Worm (Caenorhabditis elegans) whole organism, late embryonic: ENCODE data around the gene ZK1010.5.

Source experiments
- F13H6.1 ChIP-seq: sonication (generic microtip); optimal IDR thresholded peaks from 2 replicates; lab custom pipeline; 2016; ENCODE audit warnings: missing genetic modification characterization, missing compliant biosample characterization
- K09A11.1 ChIP-seq: sonication (generic microtip); optimal IDR thresholded peaks from 2 replicates; lab custom pipeline; 2017; ENCODE audit warnings: antibody characterized with exemption, mild to moderate bottlenecking, missing genetic modification characterization, missing compliant biosample characterization; ENCODE audit not compliant: insufficient read depth
- Y22D7AL.16 ChIP-seq: sonication (generic microtip); optimal IDR thresholded peaks from 2 replicates; lab custom pipeline; 2016; ENCODE audit warnings: missing genetic modification characterization, missing compliant biosample characterization
- ceh-14 ChIP-seq: sonication (generic microtip); optimal IDR thresholded peaks from 2 replicates; lab custom pipeline; 2016; ENCODE audit warnings: missing genotype, missing genetic modification characterization, missing compliant biosample characterization
- ceh-18 ChIP-seq: sonication (generic microtip); optimal IDR thresholded peaks from 2 replicates; lab custom pipeline; 2016; ENCODE audit warnings: missing genetic modification characterization, missing compliant biosample characterization
- ceh-19 ChIP-seq: fragments of 200-800 bp; sonication (Bioruptor generic); optimal IDR thresholded peaks from 2 replicates; lab custom pipeline; 2018; ENCODE audit warnings: mild to moderate bottlenecking, missing genetic modification characterization, missing compliant biosample characterization
- ceh-24 ChIP-seq: sonication (generic microtip); optimal IDR thresholded peaks from 2 replicates; lab custom pipeline; 2016; ENCODE audit warnings: mild to moderate bottlenecking, missing genetic modification characterization, missing compliant biosample characterization
- ceh-31 ChIP-seq: sonication (generic microtip); optimal IDR thresholded peaks from 2 replicates; lab custom pipeline; 2016; ENCODE audit warnings: missing genetic modification characterization, missing compliant biosample characterization
- ceh-48 ChIP-seq: sonication (generic microtip); optimal IDR thresholded peaks from 2 replicates; lab custom pipeline; 2016; ENCODE audit warnings: missing genetic modification characterization, inconsistent platforms, missing compliant biosample characterization
- che-1 ChIP-seq: sonication (generic microtip); optimal IDR thresholded peaks from 2 replicates; lab custom pipeline; 2016; ENCODE audit warnings: mild to moderate bottlenecking, missing genetic modification characterization, missing compliant biosample characterization
- elt-2 ChIP-seq: sonication (generic microtip); optimal IDR thresholded peaks from 2 replicates; lab custom pipeline; 2016; ENCODE audit warnings: missing genetic modification reagents, missing genetic modification characterization, missing compliant biosample characterization
- ets-4 ChIP-seq: sonication (generic microtip); optimal IDR thresholded peaks from 2 replicates; lab custom pipeline; 2016; ENCODE audit warnings: missing genetic modification characterization, missing compliant biosample characterization
- fkh-6 ChIP-seq: sonication (generic microtip); optimal IDR thresholded peaks from 2 replicates; lab custom pipeline; 2016; ENCODE audit warnings: missing genetic modification characterization, missing compliant biosample characterization
- hlh-15 ChIP-seq: sonication (generic microtip); optimal IDR thresholded peaks from 2 replicates; lab custom pipeline; 2016; ENCODE audit warnings: missing genetic modification characterization, missing compliant biosample characterization
- hlh-30 ChIP-seq: sonication (generic microtip); optimal IDR thresholded peaks from 2 replicates; lab custom pipeline; 2017; ENCODE audit warnings: antibody characterized with exemption, missing genetic modification characterization, missing compliant biosample characterization; ENCODE audit not compliant: insufficient read depth
- hlh-8 ChIP-seq: sonication (generic microtip); optimal IDR thresholded peaks from 2 replicates; lab custom pipeline; 2016; ENCODE audit warnings: missing genotype, missing genetic modification characterization, missing compliant biosample characterization
- mec-3 ChIP-seq: sonication (generic microtip); optimal IDR thresholded peaks from 2 replicates; lab custom pipeline; 2016; ENCODE audit warnings: borderline replicate concordance, missing genetic modification characterization, missing compliant biosample characterization
- npax-4 ChIP-seq: sonication (generic microtip); optimal IDR thresholded peaks from 2 replicates; lab custom pipeline; 2016; ENCODE audit warnings: missing genetic modification characterization, missing compliant biosample characterization
- odd-2 ChIP-seq: sonication (generic microtip); optimal IDR thresholded peaks from 2 replicates; lab custom pipeline; 2017; ENCODE audit warnings: antibody characterized with exemption, mild to moderate bottlenecking, missing genetic modification characterization, missing compliant biosample characterization
- pag-3 ChIP-seq: sonication (generic microtip); optimal IDR thresholded peaks from 2 replicates; lab custom pipeline; 2016; ENCODE audit warnings: missing compliant biosample characterization, missing genetic modification characterization, borderline replicate concordance
- pax-1 ChIP-seq: fragments of 150-350 bp; optimal IDR thresholded peaks from 2 replicates; lab custom pipeline; 2014; ENCODE audit warnings: missing biosample characterization, missing genetic modification characterization
- pqm-1 ChIP-seq: sonication (generic microtip); optimal IDR thresholded peaks from 2 replicates; lab custom pipeline; 2016; ENCODE audit warnings: missing genetic modification characterization, missing compliant biosample characterization
- pros-1 ChIP-seq: fragments of 150-350 bp; optimal IDR thresholded peaks from 2 replicates; lab custom pipeline; 2014; ENCODE audit warnings: missing biosample characterization, missing genetic modification reagents, missing genetic modification characterization
- ref-2 ChIP-seq: sonication (generic microtip); optimal IDR thresholded peaks from 2 replicates; lab custom pipeline; 2016; ENCODE audit warnings: missing genetic modification characterization, missing compliant biosample characterization
- rnt-1 ChIP-seq: sonication (generic microtip); optimal IDR thresholded peaks from 2 replicates; lab custom pipeline; 2016; ENCODE audit warnings: missing genetic modification characterization, missing compliant biosample characterization
- tbx-2 ChIP-seq: sonication (generic microtip); optimal IDR thresholded peaks from 2 replicates; lab custom pipeline; 2016; ENCODE audit warnings: missing genetic modification characterization, missing compliant biosample characterization
- tbx-7 ChIP-seq: sonication (generic microtip); optimal IDR thresholded peaks from 2 replicates; lab custom pipeline; 2016; ENCODE audit warnings: missing genotype, missing genetic modification characterization, missing compliant biosample characterization
- unc-86 ChIP-seq: sonication (generic microtip); optimal IDR thresholded peaks from 2 replicates; lab custom pipeline; 2016; ENCODE audit warnings: missing genetic modification characterization, missing compliant biosample characterization
- ztf-16 ChIP-seq: sonication (generic microtip); optimal IDR thresholded peaks from 2 replicates; lab custom pipeline; 2017; ENCODE audit warnings: missing genetic modification characterization, missing compliant biosample characterization

Gene ZK1010.5

ce11 chrIII:12967437-12968043 lies 19.8 kb downstream of the ZK1010.5 start:
- TF ChIP-seq pros-1 (no peak), Y22D7AL.16 (tag; lab: Kevin White, UChicago) (no peak), ceh-19 (no peak), elt-2 (tag; lab: Kevin White, UChicago) (peak; percentile 64)

- TF ChIP-seq hlh-15, result no peak
- TF ChIP-seq ceh-24, result no peak
- no peak for TF ChIP-seq ceh-18 (tag; lab: Kevin White, UChicago)
- TF ChIP-seq odd-2, result no peak
- no peak for TF ChIP-seq F13H6.1 (tag; lab: Kevin White, UChicago)
- TF ChIP-seq pag-3 (tag; lab: Kevin White, UChicago), result no peak
- TF ChIP-seq mec-3, result no peak
These were observed 20.4 kb downstream of the ZK1010.5 start, which contains the start of gene ttm-1 for ce11 chrIII:12966895-12967294. Gene ttm-1, minus strand, starts transcription at chrIII:12966995.

ce11 chrIII:12960705-12961104 lies 26.6 kb downstream of the ZK1010.5 start:
- TF ChIP-seq ztf-16 (tag; lab: Kevin White, UChicago) (no peak), hlh-8 (tag; lab: Kevin White, UChicago) (no peak), ceh-19 (no peak), pax-1 (tag; lab: Kevin White, UChicago) (no peak), fkh-6 (tag; lab: Kevin White, UChicago) (no peak), ceh-14 (tag; lab: Kevin White, UChicago) (no peak), ceh-31 (no peak), tbx-2 (no peak), npax-4 (tag; lab: Kevin White, UChicago) (no peak), rnt-1 (tag; lab: Kevin White, UChicago) (no peak), hlh-30 (tag; lab: Kevin White, UChicago) (no peak), unc-86 (tag; lab: Kevin White, UChicago) (no peak)

ce11 chrIII:12959286-12959685 lies 28.0 kb downstream of the ZK1010.5 start:
- TF ChIP-seq elt-2 (tag; lab: Kevin White, UChicago) (peak; percentile 10), K09A11.1 (tag; lab: Kevin White, UChicago) (no peak)
- TF ChIP-seq, all 69 proteins: peak for 1

- no peak for TF ChIP-seq che-1 (tag; lab: Kevin White, UChicago)
- no peak for TF ChIP-seq ets-4 (tag; lab: Kevin White, UChicago)
These were observed 34.7 kb downstream of the ZK1010.5 start for ce11 chrIII:12952615-12953014.

- no peak for TF ChIP-seq ets-4 (tag; lab: Kevin White, UChicago)
- TF ChIP-seq pqm-1 (tag; lab: Kevin White, UChicago), result no peak
- no peak for TF ChIP-seq tbx-7 (tag; lab: Kevin White, UChicago)
- TF ChIP-seq ref-2 (tag; lab: Kevin White, UChicago), result no peak
- peak; percentile 44 for TF ChIP-seq ceh-48
- no peak for TF ChIP-seq hlh-8 (tag; lab: Kevin White, UChicago)
- TF ChIP-seq, all 69 proteins: peak for 1
These were observed 35.7 kb downstream of the ZK1010.5 start, which contains the start of gene Y39E4A.1 for ce11 chrIII:12951362-12952228. Gene Y39E4A.1, plus strand, starts transcription at chrIII:12951412.
